Fruit fly (Drosophila melanogaster): ENCODE data around the gene CG44014.

Gene CG44014

DNA sequence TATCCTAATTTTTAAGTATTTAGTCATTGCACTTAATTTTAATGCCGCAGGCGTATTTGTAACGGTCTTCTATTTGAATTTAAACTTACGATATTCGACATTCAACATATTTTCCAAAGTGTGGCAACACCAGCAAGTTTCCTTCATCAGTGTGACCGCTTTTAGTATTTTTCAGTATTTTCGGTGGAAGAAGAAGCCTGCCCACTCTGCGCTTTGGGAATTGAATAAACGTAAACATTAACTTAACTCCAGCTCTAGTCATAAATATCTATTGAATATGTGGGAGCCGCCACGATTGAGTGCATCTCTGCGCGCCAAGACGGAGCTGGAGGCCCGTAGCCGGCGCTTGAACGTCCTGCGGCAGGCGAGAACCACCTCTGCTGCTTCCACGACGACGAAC is 22.8 kb downstream of the CG44014 start, which contains the start of gene obe:
Gene obe, plus strand, starts transcription at position 185 of the 400 bp plus-strand sequence.
- TF ChIP-seq Myb (GFP tag; optimal IDR thresholded peaks at IDR 0.05) (peak; percentile 99), dysf (GFP tag; IDR thresholded peaks at IDR 0.05) (no peak), phol (tag; optimal IDR thresholded peaks at IDR 0.05) (peak; percentile 13), nerfin-2 (GFP tag; IDR thresholded peaks at IDR 0.05; ENCODE audit: partially characterized antibody) (no peak), CG6272 (GFP tag; IDR thresholded peaks at IDR 0.05) (no peak), CG17186 (GFP tag; optimal IDR thresholded peaks at IDR 0.05) (peak; percentile 61), pzg (GFP tag; optimal IDR thresholded peaks at IDR 0.05) (peak; percentile 74), Poxn (GFP tag; IDR thresholded peaks at IDR 0.05) (no peak), Dbx (GFP tag; IDR thresholded peaks at IDR 0.05) (no peak), CTCF (GFP tag; optimal IDR thresholded peaks at IDR 0.05) (peak; percentile 58), prd (optimal IDR thresholded peaks at IDR 0.05) (no peak), prd (GFP tag; IDR thresholded peaks at IDR 0.05) (no peak), CG12155 (GFP tag; optimal IDR thresholded peaks at IDR 0.05) (no peak), Lhr (GFP tag; optimal IDR thresholded peaks at IDR 0.05) (peak; percentile 90), CG9437 (GFP tag; optimal IDR thresholded peaks at IDR 0.05) (peak; percentile 37), chm (GFP tag; IDR thresholded peaks at IDR 0.05) (no peak), Asciz (GFP tag; optimal IDR thresholded peaks at IDR 0.05) (no peak), z (GFP tag; IDR thresholded peaks at IDR 0.05) (no peak), Elba2 (GFP tag; optimal IDR thresholded peaks at IDR 0.05) (no peak), CG7745 (tag; optimal IDR thresholded peaks at IDR 0.05) (no peak), MBD-R2 (GFP tag; IDR thresholded peaks at IDR 0.05) (peak; percentile 81), wek (GFP tag; optimal IDR thresholded peaks at IDR 0.05) (no peak), CG12071 (GFP tag; optimal IDR thresholded peaks at IDR 0.05) (no peak), BtbVII (GFP tag; optimal IDR thresholded peaks at IDR 0.05) (no peak), Med (GFP tag) (peak; percentile 79), CG6791 (GFP tag; IDR thresholded peaks at IDR 0.05; ENCODE audit: partially characterized antibody) (peak; percentile 10; the same call in 1 of the 3 replicates), CHES-1-like (GFP tag; optimal IDR thresholded peaks at IDR 0.05) (peak; percentile 18), dmrt99B (tag; optimal IDR thresholded peaks at IDR 0.05) (no peak), HmgZ (tag; optimal IDR thresholded peaks at IDR 0.05) (peak; percentile 52), ham (GFP tag; IDR thresholded peaks at IDR 0.05) (no peak), mam (GFP tag; optimal IDR thresholded peaks at IDR 0.05) (no peak), CG34422 (GFP tag; IDR thresholded peaks at IDR 0.05) (0 out of 3 replicates have a peak, but pooled peaks have one; percentile 7), vvl (GFP tag; IDR thresholded peaks at IDR 0.05) (peak; percentile 17; the same call in 1 of the 2 replicates), CG8478 (optimal IDR thresholded peaks at IDR 0.05) (no peak), btn (GFP tag; optimal IDR thresholded peaks at IDR 0.05) (no peak), CG32767 (GFP tag; IDR thresholded peaks at IDR 0.05) (no peak), Antp (GFP tag; optimal IDR thresholded peaks at IDR 0.05) (no peak), dm (GFP tag; optimal IDR thresholded peaks at IDR 0.05) (no peak), ase (GFP tag; IDR thresholded peaks at IDR 0.05) (no peak), CG14710 (tag; optimal IDR thresholded peaks at IDR 0.05) (peak; percentile 55), fd96Cb (tag; optimal IDR thresholded peaks at IDR 0.05) (no peak), stwl (tag; optimal IDR thresholded peaks at IDR 0.05) (peak; percentile 81), row (GFP tag; IDR thresholded peaks at IDR 0.05) (no peak), Nf-YA (GFP tag; IDR thresholded peaks at IDR 0.05) (no peak), Ptx1 (GFP tag; IDR thresholded peaks at IDR 0.05) (no peak), YL-1 (GFP tag; optimal IDR thresholded peaks at IDR 0.05) (peak; percentile 73), trem (tag; optimal IDR thresholded peaks at IDR 0.05) (peak; percentile 98), gfzf (GFP tag; optimal IDR thresholded peaks at IDR 0.05) (peak; percentile 68), CG4617 (GFP tag; optimal IDR thresholded peaks at IDR 0.05; ENCODE audit: borderline replicate concordance) (peak; percentile 80), onecut (GFP tag; IDR thresholded peaks at IDR 0.05) (no peak), p53 (GFP tag; optimal IDR thresholded peaks at IDR 0.05) (no peak), CG7963 (GFP tag; IDR thresholded peaks at IDR 0.05; ENCODE audit: partially characterized antibody) (no peak), CG42726 (GFP tag; IDR thresholded peaks at IDR 0.05; ENCODE audit: partially characterized antibody) (no peak)

All from whole organism, embryonic.